Fruit fly (Drosophila melanogaster) whole organism, embryonic: ENCODE data around the gene CG32176.

ENCODE experiments used
- Atf-2 ChIP-seq: fragments of 200-800 bp; sonication (Bioruptor generic); optimal IDR thresholded peaks from 2 replicates; lab custom pipeline; 2016; ENCODE audit warnings: missing biosample characterization, missing genetic modification characterization
- Bdp1 ChIP-seq: fragments of 200-800 bp; sonication (Bioruptor generic); optimal IDR thresholded peaks from 3 replicates; lab custom pipeline; 2016; ENCODE audit warnings: missing biosample characterization, missing genetic modification characterization
- BtbVII ChIP-seq: fragments of 200-800 bp; sonication (Bioruptor generic); optimal IDR thresholded peaks from 3 replicates; lab custom pipeline; 2017; ENCODE audit warnings: missing biosample characterization, mild to moderate bottlenecking, missing genetic modification characterization
- Bteb2 ChIP-seq: fragments of 200-800 bp; sonication (Bioruptor generic); optimal IDR thresholded peaks from 2 replicates; lab custom pipeline; 2016; ENCODE audit warnings: missing biosample characterization, missing genetic modification characterization
- CG10366 ChIP-seq: fragments of 200-800 bp; sonication (Bioruptor generic); IDR thresholded peaks from 2 replicates; pipeline ENCODE4 v1.3.6; 2022; ENCODE audit warnings: missing biosample characterization, missing genetic modification characterization
- CG11456 ChIP-seq: fragments of 200-800 bp; sonication (Bioruptor generic); IDR thresholded peaks from 3 replicates; pipeline ENCODE4 v1.3.6; 2022; ENCODE audit warnings: missing biosample characterization, missing genetic modification characterization
- CG13123 ChIP-seq: fragments of 200-800 bp; sonication (Bioruptor generic); optimal IDR thresholded peaks from 2 replicates; lab custom pipeline; 2016; ENCODE audit warnings: missing biosample characterization, missing genetic modification characterization
- CG17385 ChIP-seq: fragments of 200-800 bp; sonication (Bioruptor generic); optimal IDR thresholded peaks from 3 replicates; lab custom pipeline; 2018; ENCODE audit warnings: missing biosample characterization, mild to moderate bottlenecking, missing genetic modification characterization
- CG17802 ChIP-seq: fragments of 200-800 bp; sonication (Bioruptor generic); optimal IDR thresholded peaks from 2 replicates; lab custom pipeline; 2018; ENCODE audit warnings: missing biosample characterization, mild to moderate bottlenecking, missing genetic modification characterization, moderate library complexity
- CG1792 ChIP-seq: fragments of 200-800 bp; sonication (Bioruptor generic); optimal IDR thresholded peaks from 2 replicates; lab custom pipeline; 2016; ENCODE audit warnings: missing biosample characterization, missing genetic modification characterization
- CG18262 ChIP-seq: fragments of 200-800 bp; optimal IDR thresholded peaks from 3 replicates; lab custom pipeline; 2019; ENCODE audit warnings: missing biosample characterization, mild to moderate bottlenecking, missing genetic modification characterization, moderate library complexity
- CG30403 ChIP-seq: fragments of 200-800 bp; sonication (Bioruptor generic); optimal IDR thresholded peaks from 3 replicates; lab custom pipeline; 2016; ENCODE audit warnings: missing biosample characterization, missing genetic modification characterization
- CG4328 ChIP-seq: fragments of 200-800 bp; sonication (Bioruptor generic); optimal IDR thresholded peaks from 3 replicates; lab custom pipeline; 2017; ENCODE audit warnings: missing biosample characterization, missing genetic modification reagents, missing genetic modification characterization
- CG6683 ChIP-seq: fragments of 200-800 bp; sonication (Bioruptor generic); optimal IDR thresholded peaks from 2 replicates; lab custom pipeline; 2017; ENCODE audit warnings: missing biosample characterization, mild to moderate bottlenecking, missing genetic modification characterization, missing genetic modification reagents
- CG6765 ChIP-seq: fragments of 200-800 bp; sonication (Bioruptor generic); optimal IDR thresholded peaks from 3 replicates; lab custom pipeline; 2017; ENCODE audit warnings: missing biosample characterization, mild to moderate bottlenecking, missing genetic modification characterization
- CG7556 ChIP-seq: fragments of 200-800 bp; sonication (Bioruptor generic); optimal IDR thresholded peaks from 2 replicates; lab custom pipeline; 2017; ENCODE audit warnings: missing biosample characterization, mild to moderate bottlenecking, missing genetic modification characterization
- CG8359 ChIP-seq: fragments of 200-800 bp; sonication (Bioruptor generic); optimal IDR thresholded peaks from 2 replicates; lab custom pipeline; 2017; ENCODE audit warnings: missing biosample characterization, mild to moderate bottlenecking, missing genetic modification characterization, borderline replicate concordance
- CG8388 ChIP-seq: fragments of 200-800 bp; sonication (Bioruptor generic); optimal IDR thresholded peaks from 2 replicates; lab custom pipeline; 2019; ENCODE audit warnings: missing biosample characterization, mild to moderate bottlenecking, missing genetic modification characterization, moderate library complexity
- CG9215 ChIP-seq: fragments of 200-800 bp; sonication (Bioruptor generic); IDR thresholded peaks from 2 replicates; pipeline ENCODE4 v1.3.6; 2022; ENCODE audit warnings: missing biosample characterization, missing genetic modification characterization
- D19B ChIP-seq: fragments of 200-800 bp; sonication (Bioruptor generic); optimal IDR thresholded peaks from 2 replicates; lab custom pipeline; 2017; ENCODE audit warnings: missing biosample characterization, mild to moderate bottlenecking, missing genetic modification characterization
- E2f2 ChIP-seq: fragments of 200-800 bp; sonication (Bioruptor generic); IDR thresholded peaks from 2 replicates; pipeline ENCODE4 v1.3.6; 2022; ENCODE audit warnings: missing biosample characterization, missing genetic modification characterization
- Eip74EF ChIP-seq, 2 experiments: fragments of 200-800 bp in 1 of 2; fragments of >200 bp in 1 of 2; sonication (Bioruptor generic) in 1 of 2; optimal IDR thresholded peaks; 2 replicates each; lab custom pipeline; 2017 to 2019; ENCODE audit warnings: missing biosample characterization in 2 of 2, missing genetic modification characterization in 2 of 2, mild to moderate bottlenecking in 1 of 2, moderate library complexity in 1 of 2
- Ets65A ChIP-seq: fragments of 200-800 bp; sonication (Bioruptor generic); peaks from one replicate; lab custom pipeline; 2016; ENCODE audit warnings: missing biosample characterization, missing genetic modification characterization
- Fer3 ChIP-seq: fragments of 200-800 bp; sonication (Bioruptor generic); optimal IDR thresholded peaks from 2 replicates; lab custom pipeline; 2018; ENCODE audit warnings: missing biosample characterization, mild to moderate bottlenecking, missing genetic modification characterization, moderate library complexity
- HmgD ChIP-seq: fragments of 200-800 bp; sonication (Bioruptor generic); optimal IDR thresholded peaks from 3 replicates; lab custom pipeline; 2016; ENCODE audit warnings: missing biosample characterization, missing genetic modification characterization
- Lhr ChIP-seq: fragments of 200-800 bp; sonication (Bioruptor generic); optimal IDR thresholded peaks from 3 replicates; lab custom pipeline; 2017; ENCODE audit warnings: mild to moderate bottlenecking, missing biosample characterization, missing genetic modification reagents, missing genetic modification characterization
- Mad ChIP-seq: fragments of 200-800 bp; sonication (Bioruptor generic); optimal IDR thresholded peaks from 2 replicates; lab custom pipeline; 2016; ENCODE audit warnings: missing biosample characterization, missing genetic modification characterization
- Max ChIP-seq: fragments of 200-800 bp; sonication (Bioruptor generic); optimal IDR thresholded peaks from 2 replicates; lab custom pipeline; 2016; ENCODE audit warnings: missing biosample characterization, mild to moderate bottlenecking, missing genetic modification characterization
- NFAT ChIP-seq: fragments of 200-800 bp; sonication (Bioruptor generic); IDR thresholded peaks from 2 replicates; pipeline ENCODE4 v1.3.6; 2022; ENCODE audit warnings: missing biosample characterization, missing genetic modification characterization
- Trl ChIP-seq, 3 experiments: fragments of >200 bp in 2 of 3; fragments of 200-800 bp in 1 of 3; sonication (Bioruptor generic) in 1 of 3; optimal IDR thresholded peaks; 2 replicates in 1 of 3; 3 replicates in 2 of 3; lab custom pipeline; 2016 to 2017; ENCODE audit warnings: missing biosample characterization in 1 of 3, missing genetic modification characterization in 1 of 3
- bowl ChIP-seq: fragments of 200-800 bp; sonication (Bioruptor generic); IDR thresholded peaks from 2 replicates; pipeline ENCODE4 v1.3.6; 2022; ENCODE audit warnings: missing biosample characterization, missing genetic modification characterization
- btn ChIP-seq: fragments of 200-800 bp; sonication (Bioruptor generic); optimal IDR thresholded peaks from 2 replicates; lab custom pipeline; 2016; ENCODE audit warnings: missing biosample characterization, missing genetic modification characterization
- cas ChIP-seq: fragments of 200-800 bp; sonication (Bioruptor generic); IDR thresholded peaks from 2 replicates; pipeline ENCODE4 v1.3.6; 2022; ENCODE audit warnings: missing biosample characterization, missing genetic modification characterization
- chm ChIP-seq: fragments of 200-800 bp; sonication (Bioruptor generic); IDR thresholded peaks from 2 replicates; pipeline ENCODE4 v1.3.6; 2022; ENCODE audit warnings: missing biosample characterization, missing genetic modification characterization
- chn ChIP-seq: fragments of 200-800 bp; sonication (Bioruptor generic); optimal IDR thresholded peaks from 2 replicates; lab custom pipeline; 2016; ENCODE audit warnings: missing biosample characterization, missing genetic modification characterization
- crp ChIP-seq, 2 experiments: fragments of 200-800 bp; sonication (Bioruptor generic); optimal IDR thresholded peaks; 2 replicates in 1 of 2; 3 replicates in 1 of 2; lab custom pipeline; 2017; ENCODE audit warnings: missing biosample characterization in 2 of 2, missing genetic modification characterization in 2 of 2, mild to moderate bottlenecking in 1 of 2, moderate library complexity in 1 of 2
- cwo ChIP-seq: fragments of 200-800 bp; sonication (Bioruptor generic); optimal IDR thresholded peaks from 3 replicates; lab custom pipeline; 2017; ENCODE audit warnings: missing biosample characterization, missing genetic modification characterization, mild to moderate bottlenecking, moderate library complexity, missing genetic modification reagents
- fd64A ChIP-seq: fragments of 200-800 bp; sonication (Bioruptor generic); optimal IDR thresholded peaks from 3 replicates; lab custom pipeline; 2018; ENCODE audit warnings: missing biosample characterization, mild to moderate bottlenecking, missing genetic modification characterization
- ftz-f1 ChIP-seq: fragments of 200-800 bp; sonication (Bioruptor generic); optimal IDR thresholded peaks from 2 replicates; lab custom pipeline; 2016; ENCODE audit warnings: missing biosample characterization, missing genetic modification characterization
- mam ChIP-seq: fragments of 200-800 bp; sonication (Bioruptor generic); optimal IDR thresholded peaks from 3 replicates; lab custom pipeline; 2016; ENCODE audit warnings: missing biosample characterization, missing genetic modification characterization
- otp ChIP-seq: fragments of 200-800 bp; sonication (Bioruptor generic); IDR thresholded peaks from 3 replicates; pipeline ENCODE4, ENCODE4 v1.3.6; 2022; ENCODE audit warnings: missing biosample characterization, missing genetic modification characterization
- pan ChIP-seq, 4 experiments: fragments of >200 bp in 3 of 4; fragments of 200-800 bp in 1 of 4; sonication (Bioruptor generic) in 1 of 4; optimal IDR thresholded peaks in 3 of 4; IDR thresholded peaks in 1 of 4; 2 replicates each; pipeline versions ENCODE4 v1.3.6 to Lab custom; 2017 to 2022; ENCODE audit warnings: missing biosample characterization in 2 of 4, missing genetic modification characterization in 2 of 4, mixed read lengths in 1 of 4
- pros ChIP-seq: fragments of 200-800 bp; sonication (Bioruptor generic); optimal IDR thresholded peaks from 3 replicates; lab custom pipeline; 2019; ENCODE audit warnings: missing biosample characterization, mild to moderate bottlenecking, missing genetic modification characterization, moderate library complexity
- ranshi ChIP-seq: fragments of 200-800 bp; sonication (Bioruptor generic); IDR thresholded peaks from 2 replicates; pipeline ENCODE4 v1.3.6; 2022; ENCODE audit warnings: missing biosample characterization, missing genetic modification characterization
- scrt ChIP-seq: fragments of 200-800 bp; sonication (Bioruptor generic); optimal IDR thresholded peaks from 2 replicates; lab custom pipeline; 2018; ENCODE audit warnings: missing biosample characterization, mild to moderate bottlenecking, missing genetic modification characterization, moderate library complexity
- sr ChIP-seq: fragments of 200-800 bp; sonication (Bioruptor generic); IDR thresholded peaks from 3 replicates; pipeline ENCODE4 v1.3.6; 2022; ENCODE audit warnings: missing biosample characterization, missing genetic modification characterization
- sug ChIP-seq: fragments of 200-800 bp; optimal IDR thresholded peaks from 2 replicates; lab custom pipeline; 2019; ENCODE audit warnings: missing biosample characterization, mild to moderate bottlenecking, missing genetic modification characterization, moderate library complexity
- tll ChIP-seq, 2 experiments: fragments of 200-800 bp in 1 of 2; fragments of >200 bp in 1 of 2; sonication (Bioruptor generic) in 1 of 2; optimal IDR thresholded peaks; 2 replicates each; lab custom pipeline; 2017 to 2019; ENCODE audit warnings: missing biosample characterization in 2 of 2, missing genetic modification characterization in 2 of 2, mild to moderate bottlenecking in 1 of 2, moderate library complexity in 1 of 2
- vvl ChIP-seq: fragments of 200-800 bp; sonication (Bioruptor generic); IDR thresholded peaks from 2 replicates; pipeline ENCODE4 v1.3.6; 2022; ENCODE audit warnings: missing biosample characterization, missing genetic modification characterization

Gene CG32176

dm6 chr3L:17428779-17429178 lies 4.9 kb upstream of the CG32176 start, which contains the start of gene Gorab (continued):
- TF ChIP-seq mam (GFP tag; lab: Kevin White, UChicago) (peak; percentile 89), CG30403 (GFP tag; lab: Kevin White, UChicago) (peak; percentile 84), ftz-f1 (GFP tag; lab: Kevin White, UChicago) (peak; percentile 2), CG9215 (GFP tag; lab: Robert Waterston, UW) (peak; percentile 93), cas (GFP tag; lab: Robert Waterston, UW) (peak; percentile 91), E2f2 (peak; percentile 87), ranshi (GFP tag; lab: Robert Waterston, UW) (peak; percentile 92), fd64A (GFP tag; lab: Kevin White, UChicago) (no peak), D19B (GFP tag; lab: Kevin White, UChicago) (peak; percentile 67), CG4328 (peak; percentile 46), scrt (GFP tag; lab: Kevin White, UChicago) (peak; percentile 32), vvl (GFP tag; lab: Robert Waterston, UW) (peak; percentile 97), Atf-2 (GFP tag; lab: Kevin White, UChicago) (peak; percentile 77), CG17802 (tag; lab: Kevin White, UChicago) (peak; percentile 91), btn (GFP tag; lab: Kevin White, UChicago) (peak; percentile 8), CG7556 (GFP tag; lab: Kevin White, UChicago) (peak; percentile 47), Trl (optimal IDR thresholded peaks at IDR 0.05; lab: Kevin White, UChicago) (no peak), Trl (GFP tag; optimal IDR thresholded peaks at IDR 0.05; lab: Kevin White, UChicago) (peak; percentile 4), CG13123 (GFP tag; lab: Kevin White, UChicago) (peak; percentile 85), cwo (GFP tag; lab: Kevin White, UChicago) (peak; percentile 41), CG8388 (GFP tag; lab: Kevin White, UChicago) (peak; percentile 67), chm (peak; percentile 89), BtbVII (peak; percentile 55), Mad (GFP tag; lab: Kevin White, UChicago) (peak; percentile 92), crp (GFP tag; optimal IDR thresholded peaks at IDR 0.05; lab: Kevin White, UChicago) (peak in 1 of 2 experiments; percentile 70), sug (tag; lab: Kevin White, UChicago) (peak; percentile 74), CG11456 (GFP tag; lab: Robert Waterston, UW) (peak; percentile 96), CG6765 (GFP tag; lab: Kevin White, UChicago) (no peak), HmgD (GFP tag; lab: Kevin White, UChicago) (peak; percentile 44), tll (GFP tag; optimal IDR thresholded peaks at IDR 0.05; lab: Kevin White, UChicago) (peak in 1 of 2 experiments; percentile 31), CG8359 (GFP tag; lab: Kevin White, UChicago) (peak; percentile 10), pan (optimal IDR thresholded peaks at IDR 0.05; lab: Kevin White, UChicago) (no peak), pan (GFP tag; optimal IDR thresholded peaks at IDR 0.05 in 1 of 2, IDR thresholded peaks at IDR 0.05 in 1 of 2) (peak in 1 of 2 experiments; percentile 95), Eip74EF (GFP tag; optimal IDR thresholded peaks at IDR 0.05; lab: Kevin White, UChicago) (peak in 1 of 2 experiments; percentile 16), sr (peak; percentile 30; the same call in 1 of the 3 replicates), Fer3 (peak; percentile 87), chn (GFP tag; lab: Kevin White, UChicago) (peak; percentile 90), CG18262 (tag; lab: Kevin White, UChicago) (peak; percentile 91), bowl (GFP tag; lab: Robert Waterston, UW) (peak; percentile 83), pros (GFP tag; lab: Kevin White, UChicago) (no peak), CG1792 (GFP tag; lab: Kevin White, UChicago) (peak; percentile 21), otp (GFP tag; lab: Robert Waterston, UW) (peak; percentile 92), Lhr (GFP tag; lab: Kevin White, UChicago) (peak; percentile 83), CG10366 (GFP tag; lab: Robert Waterston, UW) (peak; percentile 96), CG6683 (GFP tag; lab: Kevin White, UChicago) (peak; percentile 28), Ets65A (GFP tag; lab: Kevin White, UChicago) (peak; percentile 99), Max (peak; percentile 87), Bteb2 (GFP tag; lab: Kevin White, UChicago) (peak; percentile 84), NFAT (GFP tag; lab: Robert Waterston, UW) (peak; percentile 93), Bdp1 (GFP tag; lab: Kevin White, UChicago) (peak; percentile 77), CG17385 (GFP tag; lab: Kevin White, UChicago) (peak; percentile 68)
